Worm (Caenorhabditis elegans) whole organism, early embryonic: ENCODE data around the gene F56A8.4.
"Not testable (repeated sequence)": the region's sequence is repeated elsewhere in the genome, so short reads cannot be mapped to it uniquely, and the experiment has no call there.

Source experiments
- B0310.2 ChIP-seq: sonication (generic microtip); optimal IDR thresholded peaks from 2 replicates; lab custom pipeline; 2016; ENCODE audit warnings: mild to moderate bottlenecking, missing genetic modification characterization, missing compliant biosample characterization
- F13C5.2 ChIP-seq: sonication (generic microtip); optimal IDR thresholded peaks from 2 replicates; lab custom pipeline; 2017; ENCODE audit warnings: mild to moderate bottlenecking, missing genetic modification characterization, inconsistent platforms, missing compliant biosample characterization
- aly-1 ChIP-seq: sonication (generic microtip); optimal IDR thresholded peaks from 2 replicates; lab custom pipeline; 2016; ENCODE audit warnings: missing genetic modification characterization, missing compliant biosample characterization
- ama-1 ChIP-seq: fragments of 150-350 bp; optimal IDR thresholded peaks from 2 replicates; lab custom pipeline; 2014
- ceh-13 ChIP-seq: fragments of 200-800 bp; sonication (Bioruptor generic); optimal IDR thresholded peaks from 2 replicates; lab custom pipeline; 2018; ENCODE audit warnings: mild to moderate bottlenecking, missing genetic modification characterization, missing compliant biosample characterization
- ceh-36 ChIP-seq: sonication (generic microtip); optimal IDR thresholded peaks from 2 replicates; lab custom pipeline; 2016; ENCODE audit warnings: missing genetic modification characterization, inconsistent platforms, missing compliant biosample characterization
- ets-7 ChIP-seq: sonication (generic microtip); optimal IDR thresholded peaks from 2 replicates; lab custom pipeline; 2016; ENCODE audit warnings: missing genotype, missing genetic modification characterization, missing compliant biosample characterization
- flt-1 ChIP-seq: fragments of 200-800 bp; sonication (Bioruptor generic); IDR thresholded peaks from 2 replicates; pipeline ENCODE4 v1.3.6; 2022; ENCODE audit warnings: missing genetic modification characterization, missing compliant biosample characterization
- hmbx-1 ChIP-seq: sonication (generic microtip); optimal IDR thresholded peaks from 2 replicates; lab custom pipeline; 2016; ENCODE audit warnings: mild to moderate bottlenecking, missing genetic modification characterization, missing compliant biosample characterization
- hmg-4 ChIP-seq: fragments of 200-800 bp; sonication (Bioruptor generic); optimal IDR thresholded peaks from 2 replicates; lab custom pipeline; 2018; ENCODE audit warnings: mild to moderate bottlenecking, missing genetic modification characterization, missing compliant biosample characterization
- hnd-1 ChIP-seq: sonication (generic microtip); optimal IDR thresholded peaks from 2 replicates; lab custom pipeline; 2016; ENCODE audit warnings: missing genetic modification characterization, missing compliant biosample characterization
- pes-1 ChIP-seq: fragments of 200-800 bp; sonication (Bioruptor generic); IDR thresholded peaks from 2 replicates; pipeline ENCODE4 v1.3.6; 2022; ENCODE audit warnings: missing genetic modification reagents, missing genetic modification characterization, missing compliant biosample characterization
- scrt-1 ChIP-seq: fragments of 200-800 bp; sonication (Bioruptor generic); IDR thresholded peaks from 2 replicates; pipeline ENCODE4 v1.3.6; 2022; ENCODE audit warnings: missing genetic modification characterization, missing compliant biosample characterization
- sea-1 ChIP-seq: fragments of 200-800 bp; sonication (Bioruptor generic); conservative IDR thresholded peaks from 2 replicates; pipeline ENCODE4 v1.3.6; 2022; ENCODE audit warnings: missing genetic modification characterization, missing compliant biosample characterization
- tbx-11 ChIP-seq: fragments of 200-800 bp; sonication (Bioruptor generic); IDR thresholded peaks from 2 replicates; pipeline ENCODE4 v1.3.6; 2022; ENCODE audit warnings: missing genetic modification characterization, missing compliant biosample characterization
- tbx-37 ChIP-seq: fragments of 200-800 bp; sonication (Bioruptor generic); conservative IDR thresholded peaks from 2 replicates; pipeline ENCODE4 v1.3.6; 2022; ENCODE audit warnings: missing genetic modification reagents, missing genetic modification characterization, missing compliant biosample characterization
- tra-4 ChIP-seq: sonication (generic microtip); optimal IDR thresholded peaks from 2 replicates; lab custom pipeline; 2017; ENCODE audit warnings: missing genetic modification characterization, missing compliant biosample characterization

F56A8.4 gene

DNA sequence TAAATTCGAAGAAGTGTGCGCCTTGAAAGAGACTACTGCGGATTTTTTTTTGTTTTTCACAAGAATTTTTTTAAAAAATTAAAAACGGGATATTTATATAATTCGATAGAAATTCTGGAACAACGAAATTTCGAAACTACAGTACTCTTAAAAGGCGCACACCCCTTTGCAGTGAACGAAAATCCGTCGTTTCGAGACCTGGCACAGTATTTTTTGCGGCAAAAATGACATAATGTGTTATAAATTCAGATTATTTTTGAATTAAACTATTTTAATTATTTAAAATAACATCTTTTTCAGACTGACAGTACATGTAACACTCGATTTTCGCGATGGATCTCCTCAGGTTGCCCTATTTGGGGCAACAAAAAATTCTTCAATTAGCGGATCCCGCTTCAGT lies at the start of gene F56A8.4:
TSS of gene F56A8.4 (plus strand) at position 301 of the 400 bp plus-strand sequence.
- TF ChIP-seq ceh-13 (GFP tag; lab: Kevin White, UChicago): no peak
- no peak for TF ChIP-seq pes-1 (GFP tag; lab: Robert Waterston, UW)
- TF ChIP-seq hnd-1: no peak
- no peak for TF ChIP-seq sea-1 (GFP tag; lab: Robert Waterston, UW)

DNA sequence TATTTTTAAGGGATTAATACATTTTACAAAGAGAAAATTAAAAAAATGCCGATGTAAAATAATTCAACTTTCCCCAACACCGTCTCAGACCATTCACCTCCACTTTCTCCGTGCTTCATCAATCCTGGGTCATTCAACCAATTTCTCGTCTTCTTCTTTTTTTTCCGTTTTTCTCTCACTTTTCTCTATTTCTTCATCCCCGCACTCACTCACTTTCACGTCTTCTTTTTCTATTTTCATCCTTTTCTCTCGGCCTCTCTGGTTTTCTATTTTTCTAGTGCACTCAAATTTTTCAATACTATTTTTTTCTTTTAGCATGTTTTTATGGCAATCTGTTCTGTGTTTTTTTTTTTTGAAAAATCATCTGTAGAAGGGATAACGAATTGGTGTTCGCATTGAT lies 47.4 kb upstream of the F56A8.4 start:
- TF ChIP-seq pes-1 (GFP tag; lab: Robert Waterston, UW) (no peak), F13C5.2 (no peak)

DNA sequence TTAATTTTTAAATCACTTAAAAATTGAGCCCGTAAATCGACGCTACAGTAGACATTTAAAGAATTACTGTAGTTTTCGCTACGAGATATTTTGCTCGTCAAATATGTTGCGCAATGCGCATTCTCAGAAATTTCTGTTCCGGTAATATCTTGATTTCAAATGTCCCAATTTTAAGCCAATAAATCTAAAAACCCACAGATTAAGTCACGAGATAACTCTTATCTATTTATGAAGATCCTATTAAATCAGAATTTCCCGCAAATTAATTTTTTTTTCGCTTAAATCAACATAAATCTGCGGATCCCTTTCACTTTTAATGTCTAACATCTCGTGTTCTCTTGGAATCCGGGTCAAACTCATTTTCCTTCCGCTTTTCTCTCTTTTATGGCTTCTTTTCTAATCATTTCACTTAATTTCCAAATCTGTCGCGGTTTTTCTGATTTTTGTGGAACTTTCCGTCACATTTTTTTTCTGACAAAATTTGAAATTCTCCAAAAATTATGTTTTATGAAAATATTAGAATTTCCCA lies 46.5 kb upstream of the F56A8.4 start:
- no peak for TF ChIP-seq F13C5.2
- TF ChIP-seq scrt-1 (GFP tag; lab: Robert Waterston, UW): no peak
- TF ChIP-seq ets-7: no peak
- no peak for TF ChIP-seq ceh-36 (tag; lab: Kevin White, UChicago)

DNA sequence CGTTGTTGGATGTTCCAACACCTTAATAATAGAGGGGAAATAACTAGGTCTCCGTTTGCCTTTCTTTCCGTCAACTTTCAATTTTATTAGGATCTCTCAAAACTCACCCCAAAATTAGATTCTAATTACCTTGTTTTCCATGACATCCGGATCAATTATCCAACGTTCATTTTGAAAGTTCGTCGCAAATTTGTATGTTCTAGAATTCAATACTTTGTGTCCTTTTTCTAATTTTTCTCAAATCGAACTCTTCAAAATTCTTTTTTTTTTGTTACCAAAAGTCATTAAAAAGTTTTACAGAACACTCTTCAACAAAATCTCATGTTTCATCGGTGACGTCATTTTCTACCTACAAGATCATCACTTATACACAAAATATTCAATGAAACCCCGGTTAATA lies 40.3 kb upstream of the F56A8.4 start, which contains the start of gene Y43F4A.1:
TSS of gene Y43F4A.1 (plus strand) at position 301 of the 400 bp plus-strand sequence.
- no peak for TF ChIP-seq tra-4 (tag; lab: Kevin White, UChicago)
- no peak for TF ChIP-seq tbx-11 (GFP tag; lab: Robert Waterston, UW)
- no peak for TF ChIP-seq sea-1 (GFP tag; lab: Robert Waterston, UW)
- no peak for TF ChIP-seq hmbx-1
- TF ChIP-seq hnd-1: no peak
- no peak for TF ChIP-seq aly-1 (tag; lab: Kevin White, UChicago)
- no peak for TF ChIP-seq pes-1 (GFP tag; lab: Robert Waterston, UW)
- no peak for TF ChIP-seq B0310.2 (tag; lab: Kevin White, UChicago)

DNA sequence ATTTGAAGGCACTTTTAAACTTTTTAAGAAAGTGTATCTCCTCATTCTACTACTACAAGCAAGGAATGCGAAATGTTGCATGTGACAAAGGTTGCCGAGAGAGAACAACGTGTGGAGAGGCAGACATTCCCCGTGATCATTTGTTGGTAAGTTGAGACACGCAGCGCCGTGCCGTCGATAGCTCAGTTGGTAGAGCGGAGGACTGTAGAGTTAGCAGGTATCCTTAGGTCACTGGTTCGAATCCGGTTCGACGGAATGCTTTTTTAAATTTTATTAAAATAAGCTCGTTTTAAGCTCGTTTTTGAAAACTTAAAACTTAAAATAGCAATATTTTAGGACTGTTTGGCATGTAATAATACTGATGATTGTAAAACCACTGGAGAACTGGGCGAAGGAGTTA lies 38.7 kb upstream of the F56A8.4 start:
- TF ChIP-seq pes-1 (GFP tag; lab: Robert Waterston, UW): peak; percentile 71
- TF ChIP-seq tra-4 (tag; lab: Kevin White, UChicago): no peak
- no peak for TF ChIP-seq hmbx-1
- TF ChIP-seq tbx-11 (GFP tag; lab: Robert Waterston, UW): peak; percentile 29; the same call in 1 of the 2 replicates
- TF ChIP-seq sea-1 (GFP tag; lab: Robert Waterston, UW): 0 out of 2 replicates have a peak, but pooled peaks have one; percentile 64
- peak; percentile 49; the same call in 1 of the 2 replicates for TF ChIP-seq scrt-1 (GFP tag; lab: Robert Waterston, UW)
- 0 out of 2 replicates have a peak, but pooled peaks have one; percentile 55 for TF ChIP-seq flt-1 (GFP tag; lab: Robert Waterston, UW)
- TF ChIP-seq hnd-1: no peak

DNA sequence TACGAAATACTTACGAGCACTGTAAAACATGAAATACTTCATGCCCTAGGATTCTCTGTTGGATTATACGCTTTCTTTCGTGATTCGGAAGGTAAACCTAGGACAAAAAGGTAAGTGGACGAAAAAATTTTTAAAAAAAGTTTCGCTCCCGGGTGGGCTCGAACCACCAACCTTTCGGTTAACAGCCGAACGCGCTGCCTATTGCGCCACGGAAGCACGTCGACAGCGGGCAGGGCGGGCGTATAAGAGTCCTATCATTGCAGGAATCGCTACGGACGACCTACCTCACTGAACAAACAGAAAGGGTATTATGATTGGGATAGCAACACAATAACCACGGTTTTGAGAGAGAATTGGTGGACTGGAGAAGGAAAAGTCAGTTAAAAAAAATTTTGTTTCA lies 38.1 kb upstream of the F56A8.4 start:
- no peak for TF ChIP-seq aly-1 (tag; lab: Kevin White, UChicago)
- TF ChIP-seq hmbx-1: no peak
- TF ChIP-seq B0310.2 (tag; lab: Kevin White, UChicago): peak; percentile 5
- peak; percentile 80 for TF ChIP-seq flt-1 (GFP tag; lab: Robert Waterston, UW)
- peak; percentile 85 for TF ChIP-seq pes-1 (GFP tag; lab: Robert Waterston, UW)
- TF ChIP-seq F13C5.2: peak; percentile 74
- TF ChIP-seq hmg-4 (GFP tag; lab: Kevin White, UChicago): peak; percentile 65
- TF ChIP-seq scrt-1 (GFP tag; lab: Robert Waterston, UW): peak; percentile 85
- no peak for TF ChIP-seq ets-7
- peak; percentile 58; the same call in 1 of the 2 replicates for TF ChIP-seq sea-1 (GFP tag; lab: Robert Waterston, UW)
- TF ChIP-seq ceh-36 (tag; lab: Kevin White, UChicago): peak; percentile 44
- TF ChIP-seq ceh-13 (GFP tag; lab: Kevin White, UChicago): peak; percentile 31
- peak; percentile 62 for TF ChIP-seq tbx-37 (GFP tag; lab: Robert Waterston, UW)
- TF ChIP-seq hnd-1: peak; percentile 16
- TF ChIP-seq ama-1 (lab: Kevin White, UChicago): no peak
- TF ChIP-seq tbx-11 (GFP tag; lab: Robert Waterston, UW): peak; percentile 52; the same call in 1 of the 2 replicates
- TF ChIP-seq tra-4 (tag; lab: Kevin White, UChicago): no peak

DNA sequence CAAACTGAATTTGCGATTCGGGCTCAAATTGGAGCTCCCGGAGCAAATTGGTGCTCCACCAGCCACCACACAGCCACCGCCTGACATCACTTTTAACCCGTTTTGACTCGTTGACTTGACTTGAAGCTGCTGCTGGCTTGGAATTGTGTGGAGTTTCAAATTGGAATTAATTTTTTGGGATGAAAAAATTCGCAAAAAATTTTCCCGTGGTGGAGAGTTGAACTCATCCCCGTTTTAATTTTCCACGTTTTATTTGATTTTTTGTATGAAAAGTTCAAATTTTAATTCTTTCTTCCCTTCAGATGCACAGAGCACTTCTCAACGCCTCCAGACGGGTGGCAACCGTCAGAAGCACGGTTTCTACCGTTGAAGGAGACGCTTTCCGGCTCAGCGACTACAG lies 17.8 kb upstream of the F56A8.4 start, which contains the start of gene Y43F4A.4:
TSS of gene Y43F4A.4 (plus strand) at position 301 of the 400 bp plus-strand sequence.
- TF ChIP-seq tra-4 (tag; lab: Kevin White, UChicago); hmg-4 (GFP tag; lab: Kevin White, UChicago); B0310.2 (tag; lab: Kevin White, UChicago): not testable (repeated sequence)

DNA sequence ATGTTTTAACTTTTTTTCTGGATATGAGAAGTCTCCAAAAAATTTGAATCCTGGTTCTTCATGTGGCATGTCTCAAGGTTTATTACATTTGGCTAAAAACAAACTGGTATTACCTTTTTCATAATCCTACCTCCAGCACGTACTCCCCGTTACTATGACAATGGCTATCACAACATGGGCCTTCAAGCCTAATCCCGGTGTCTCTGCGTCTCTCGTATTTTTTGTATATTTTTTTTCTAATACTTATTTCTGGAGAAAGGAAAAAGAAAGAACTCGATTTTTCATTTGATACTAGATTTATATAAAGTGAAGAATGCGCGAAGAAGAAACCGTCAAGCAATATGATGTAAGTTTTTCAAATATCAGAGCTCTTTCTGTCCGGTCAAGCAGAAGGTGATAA lies 16.8 kb upstream of the F56A8.4 start, which contains the start of gene anoh-1:
TSS of gene anoh-1 (plus strand) at position 301 of the 400 bp plus-strand sequence.
- no peak for TF ChIP-seq hmbx-1
- TF ChIP-seq pes-1 (GFP tag; lab: Robert Waterston, UW): no peak
- TF ChIP-seq hmg-4 (GFP tag; lab: Kevin White, UChicago): no peak
- no peak for TF ChIP-seq ama-1 (lab: Kevin White, UChicago)
- TF ChIP-seq hnd-1: no peak
- TF ChIP-seq tra-4 (tag; lab: Kevin White, UChicago): no peak
- no peak for TF ChIP-seq aly-1 (tag; lab: Kevin White, UChicago)
- no peak for TF ChIP-seq sea-1 (GFP tag; lab: Robert Waterston, UW)
- TF ChIP-seq scrt-1 (GFP tag; lab: Robert Waterston, UW): no peak
- no peak for TF ChIP-seq ets-7
- no peak for TF ChIP-seq flt-1 (GFP tag; lab: Robert Waterston, UW)
